Worm (Caenorhabditis elegans): ENCODE data around the gene H20J04.7.

Gene H20J04.7

ce11 chrII:4370842-4371241 lies 15.7 kb upstream of the H20J04.7 start:
- TF ChIP-seq F13H6.1 (tag; optimal IDR thresholded peaks at IDR 0.05) (no peak), ceh-48 (tag; optimal IDR thresholded peaks at IDR 0.05) (no peak), pha-2 (tag; optimal IDR thresholded peaks at IDR 0.05) (no peak), sox-4 (tag; optimal IDR thresholded peaks at IDR 0.05) (no peak)

- TF ChIP-seq unc-42 (tag; optimal IDR thresholded peaks at IDR 0.05): no peak
- no peak for TF ChIP-seq npax-4 (tag; optimal IDR thresholded peaks at IDR 0.05)
- TF ChIP-seq ceh-9 (tag; optimal IDR thresholded peaks at IDR 0.05): no peak
- TF ChIP-seq nhr-232 (tag; optimal IDR thresholded peaks at IDR 0.05): no peak
- TF ChIP-seq fkh-10 (GFP tag; optimal IDR thresholded peaks at IDR 0.05): no peak
- no peak for TF ChIP-seq lim-6 (tag; optimal IDR thresholded peaks at IDR 0.05)
- TF ChIP-seq che-1 (tag; optimal IDR thresholded peaks at IDR 0.05): no peak
- no peak for TF ChIP-seq pag-3 (tag; optimal IDR thresholded peaks at IDR 0.05; ENCODE audit: borderline replicate concordance)
- TF ChIP-seq ceh-34 (tag; optimal IDR thresholded peaks at IDR 0.05): no peak
- no peak for TF ChIP-seq fax-1 (tag; optimal IDR thresholded peaks at IDR 0.05)
- TF ChIP-seq ceh-30 (tag; optimal IDR thresholded peaks at IDR 0.05): no peak
- no peak for TF ChIP-seq zip-5 (tag; optimal IDR thresholded peaks at IDR 0.05)
- no peak for TF ChIP-seq hlh-15 (tag; optimal IDR thresholded peaks at IDR 0.05)
- TF ChIP-seq T23F11.4 (GFP tag; optimal IDR thresholded peaks at IDR 0.05): no peak
These were observed 14.6 kb upstream of the H20J04.7 start for ce11 chrII:4369715-4370114.

ce11 chrII:4367923-4368322 lies 12.8 kb upstream of the H20J04.7 start, which contains the start of gene try-9:
try-9 (plus strand) TSS chrII:4368223.
- TF ChIP-seq hlh-6 (tag; optimal IDR thresholded peaks at IDR 0.05): no peak

DNA sequence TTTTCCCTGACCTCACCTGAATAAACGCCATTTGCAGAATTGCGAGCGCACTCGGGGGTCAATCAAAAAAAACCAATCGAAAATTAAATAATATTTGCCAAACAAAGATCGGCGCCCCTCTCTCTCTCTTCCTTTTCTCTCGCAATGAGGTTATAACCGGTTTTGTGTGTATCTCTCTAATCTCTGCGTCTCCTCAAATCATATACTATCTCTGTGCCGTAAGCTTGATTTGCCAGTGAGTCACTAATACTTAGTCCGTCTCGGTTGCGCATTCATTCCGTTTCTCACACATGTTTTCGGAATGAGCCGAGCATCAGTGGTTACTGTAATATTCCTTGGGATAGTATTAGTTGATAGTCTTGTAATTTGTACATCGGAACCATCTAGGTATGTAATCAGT lies 7.0 kb upstream of the H20J04.7 start:
- no peak for TF ChIP-seq ceh-31 (tag; optimal IDR thresholded peaks at IDR 0.05)
- TF ChIP-seq dmd-4 (tag; optimal IDR thresholded peaks at IDR 0.05; ENCODE audit: borderline replicate concordance): no peak
- no peak for TF ChIP-seq nhr-11 (tag; optimal IDR thresholded peaks at IDR 0.05)
- no peak for TF ChIP-seq unc-3 (GFP tag; conservative IDR thresholded peaks at IDR 0.05)
- no peak for TF ChIP-seq unc-3 (tag; optimal IDR thresholded peaks at IDR 0.05)
- no peak for TF ChIP-seq mec-3 (tag; optimal IDR thresholded peaks at IDR 0.05; ENCODE audit: borderline replicate concordance)
- TF ChIP-seq ceh-6 (GFP tag; optimal IDR thresholded peaks at IDR 0.05): no peak

DNA sequence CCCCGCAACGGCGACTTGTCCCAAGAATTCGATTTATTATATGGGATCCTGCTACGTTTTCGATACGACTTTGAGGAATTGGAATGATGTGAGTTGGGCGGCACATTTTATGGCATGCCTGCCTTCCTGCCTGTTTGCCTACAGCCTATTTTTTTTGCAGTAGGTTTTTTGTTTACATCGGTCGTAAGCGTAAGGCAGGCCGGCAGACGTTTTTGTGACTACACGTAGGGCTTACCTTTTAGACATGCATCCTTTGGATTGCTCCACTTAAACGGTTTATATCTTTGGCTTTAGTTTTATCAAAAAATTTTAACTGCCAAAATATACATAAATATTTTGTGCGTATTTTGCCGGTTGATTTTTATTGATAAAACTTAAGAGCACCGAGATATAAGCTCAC lies 4.1 kb upstream of the H20J04.7 start:
- TF ChIP-seq ama-1 (optimal IDR thresholded peaks at IDR 0.05) (no peak), madf-2 (tag; optimal IDR thresholded peaks at IDR 0.05) (no peak), syd-9 (tag; optimal IDR thresholded peaks at IDR 0.05) (no peak), odd-2 (tag; optimal IDR thresholded peaks at IDR 0.05) (no peak), ceh-30 (tag; optimal IDR thresholded peaks at IDR 0.05) (no peak), pha-4 (tag; optimal IDR thresholded peaks at IDR 0.05) (no peak), ahr-1 (tag; optimal IDR thresholded peaks at IDR 0.05) (no peak), eyg-1 (tag; optimal IDR thresholded peaks at IDR 0.05) (no peak)

DNA sequence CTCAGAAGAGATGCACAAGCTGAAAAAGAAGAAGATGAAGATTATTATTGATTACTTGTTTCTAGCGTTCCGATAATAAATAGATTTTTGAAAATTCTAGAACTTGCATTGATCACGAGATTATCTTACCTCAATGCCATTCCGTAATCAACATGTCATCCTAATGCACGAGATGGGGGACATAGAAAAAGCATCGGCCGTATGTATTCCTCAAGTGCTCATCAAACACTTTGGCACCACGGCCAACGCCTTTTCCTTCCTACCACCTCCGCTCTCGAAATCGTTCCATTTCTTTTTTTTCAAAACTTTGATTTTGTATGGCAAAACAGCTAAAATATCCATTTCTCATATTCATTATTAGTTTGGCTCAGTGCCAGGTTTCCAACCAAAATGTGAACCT lies 3.6 kb upstream of the H20J04.7 start, which contains the start of gene lat-2:
Gene lat-2 (plus strand): TSS at position 301 of the 400 bp plus-strand sequence.
- TF ChIP-seq hlh-13 (GFP tag; optimal IDR thresholded peaks at IDR 0.05) (no peak), ceh-30 (tag; optimal IDR thresholded peaks at IDR 0.05) (no peak), ceh-19 (GFP tag; optimal IDR thresholded peaks at IDR 0.05) (no peak), ceh-18 (tag; optimal IDR thresholded peaks at IDR 0.05) (no peak), odd-2 (tag; optimal IDR thresholded peaks at IDR 0.05) (no peak), pha-4 (tag; optimal IDR thresholded peaks at IDR 0.05) (no peak), dmd-4 (tag; optimal IDR thresholded peaks at IDR 0.05; ENCODE audit: borderline replicate concordance) (no peak), Y22D7AL.16 (tag; optimal IDR thresholded peaks at IDR 0.05) (no peak), ceh-2 (tag; optimal IDR thresholded peaks at IDR 0.05) (no peak), lin-11 (tag; optimal IDR thresholded peaks at IDR 0.05) (no peak), ceh-48 (tag; optimal IDR thresholded peaks at IDR 0.05) (no peak), zip-5 (tag; optimal IDR thresholded peaks at IDR 0.05) (no peak), pha-2 (tag; optimal IDR thresholded peaks at IDR 0.05) (no peak), ref-2 (tag; optimal IDR thresholded peaks at IDR 0.05) (no peak)
